Fruit fly (Drosophila melanogaster) whole organism, embryonic: ENCODE data around the gene CAH7.

Experiments used
- CG11504 ChIP-seq: fragments of 200-800 bp; sonication (Bioruptor generic); optimal IDR thresholded peaks from 3 replicates; lab custom pipeline; 2019; ENCODE audit warnings: missing biosample characterization, mild to moderate bottlenecking, missing genetic modification characterization, moderate library complexity
- CG2129 ChIP-seq: fragments of 200-800 bp; sonication (Bioruptor generic); IDR thresholded peaks from 2 replicates; pipeline ENCODE4 v1.3.6; 2022; ENCODE audit warnings: missing biosample characterization, missing genetic modification characterization; ENCODE audit not compliant: partially characterized antibody
- CG34376 ChIP-seq: fragments of 200-800 bp; sonication (Bioruptor generic); optimal IDR thresholded peaks from 2 replicates; lab custom pipeline; 2018; ENCODE audit warnings: missing biosample characterization, mild to moderate bottlenecking, missing genetic modification characterization
- CG7839 ChIP-seq: fragments of 200-800 bp; sonication (Bioruptor generic); optimal IDR thresholded peaks from 3 replicates; lab custom pipeline; 2018; ENCODE audit warnings: missing biosample characterization, mild to moderate bottlenecking, missing genetic modification characterization, moderate library complexity
- HLHmδ ChIP-seq: fragments of 200-800 bp; sonication (Bioruptor generic); optimal IDR thresholded peaks from 2 replicates; lab custom pipeline; 2018; ENCODE audit warnings: missing biosample characterization, mild to moderate bottlenecking, missing genetic modification characterization, moderate library complexity
- Hr39 ChIP-seq: fragments of >200 bp; optimal IDR thresholded peaks from 2 replicates; lab custom pipeline; 2017
- chn ChIP-seq: fragments of 200-800 bp; sonication (Bioruptor generic); optimal IDR thresholded peaks from 2 replicates; lab custom pipeline; 2016; ENCODE audit warnings: missing biosample characterization, missing genetic modification characterization
- mld ChIP-seq: fragments of 200-800 bp; sonication (Bioruptor generic); IDR thresholded peaks from 3 replicates; pipeline ENCODE4 v1.3.6; 2022; ENCODE audit warnings: missing biosample characterization, missing genetic modification characterization; ENCODE audit not compliant: partially characterized antibody
- p53 ChIP-seq: fragments of 200-800 bp; sonication (Bioruptor generic); optimal IDR thresholded peaks from 2 replicates; lab custom pipeline; 2016; ENCODE audit warnings: missing biosample characterization, missing genetic modification characterization

DNA sequence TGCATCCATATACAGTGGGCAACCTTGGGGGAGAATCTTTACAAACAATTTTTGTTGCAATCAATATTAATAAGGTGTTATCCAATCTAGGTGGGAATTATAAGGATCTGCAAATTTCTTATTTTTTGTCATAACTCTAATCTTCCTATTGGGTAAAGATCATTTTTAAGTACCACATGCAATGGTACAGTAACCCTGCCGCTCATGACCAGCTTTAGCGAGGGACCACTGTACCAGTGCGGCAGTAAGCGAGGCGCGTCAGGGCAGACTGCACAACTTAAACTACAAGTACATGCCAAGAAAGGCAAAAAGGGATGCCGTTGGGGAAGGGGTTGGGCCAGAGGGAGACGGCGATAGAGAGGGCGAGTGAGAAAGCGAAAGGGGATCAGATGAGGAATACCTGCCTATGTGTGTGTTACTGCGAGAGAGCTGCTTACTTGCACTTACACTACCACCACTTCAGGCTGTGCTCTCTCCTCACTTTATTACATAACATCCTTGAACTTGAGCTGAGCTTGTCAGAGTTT lies 29.4 kb upstream of the CAH7 start:
- TF ChIP-seq mld (GFP tag; lab: Robert Waterston, UW) = no peak
- TF ChIP-seq CG2129 (GFP tag; lab: Robert Waterston, UW) = no peak
- no peak for TF ChIP-seq CG11504
- no peak for TF ChIP-seq Hr39
- no peak for TF ChIP-seq HLHmδ (GFP tag; lab: Kevin White, UChicago)
- TF ChIP-seq CG34376 (GFP tag; lab: Kevin White, UChicago) = no peak
- TF ChIP-seq chn (GFP tag; lab: Kevin White, UChicago) = no peak
- no peak for TF ChIP-seq p53 (GFP tag; lab: Kevin White, UChicago)
- TF ChIP-seq CG7839 = no peak
